Worm (Caenorhabditis elegans) whole organism, L2 larva: Measurements from ENCODE around the gene F26G1.1.

Experiments used
- nhr-23 ChIP-seq: fragments of 150-350 bp; optimal IDR thresholded peaks from 2 replicates; lab custom pipeline; 2014; ENCODE audit warnings: missing biosample characterization, missing genetic modification reagents, missing genetic modification characterization
- nhr-25 ChIP-seq: fragments of 150-350 bp; sonication (generic microtip); optimal IDR thresholded peaks from 3 replicates; lab custom pipeline; 2014; ENCODE audit warnings: missing biosample characterization, missing genetic modification characterization
- peb-1 ChIP-seq: fragments of 150-350 bp; optimal IDR thresholded peaks from 2 replicates; lab custom pipeline; 2014; ENCODE audit warnings: missing biosample characterization, missing genetic modification characterization
- unc-39 ChIP-seq: fragments of 150-350 bp; optimal IDR thresholded peaks from 2 replicates; lab custom pipeline; 2014; ENCODE audit warnings: missing biosample characterization, missing genetic modification characterization
- zag-1 ChIP-seq: fragments of 150-350 bp; optimal IDR thresholded peaks from 2 replicates; lab custom pipeline; 2014; ENCODE audit warnings: missing biosample characterization, missing genetic modification characterization

DNA sequence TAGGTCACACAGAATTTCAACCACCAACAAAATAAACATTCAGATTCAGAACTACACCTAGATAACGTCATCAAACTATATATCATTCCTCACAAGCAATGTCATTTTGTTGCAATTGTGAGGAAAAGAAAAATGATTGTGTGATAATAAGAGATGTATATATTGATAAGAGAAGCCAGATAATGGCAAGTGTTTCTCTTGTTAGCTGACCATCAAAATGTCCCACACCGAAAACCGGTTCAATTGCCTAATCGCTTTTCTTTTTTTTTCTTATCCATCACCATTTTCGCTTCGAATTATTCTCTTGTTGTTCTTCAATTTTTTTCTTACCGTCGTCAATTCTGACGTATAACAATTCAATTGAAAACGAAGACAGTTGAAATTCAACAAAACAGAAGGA, 19.0 kb upstream of the F26G1.1 start:
- TF ChIP-seq nhr-23 (tag; lab: Kevin White, UChicago) (no peak), unc-39 (no peak), nhr-25 (tag; lab: Kevin White, UChicago) (no peak), zag-1 (tag; lab: Kevin White, UChicago) (no peak), peb-1 (tag; lab: Kevin White, UChicago) (no peak)
